Fruit fly (Drosophila melanogaster) whole organism, prepupa: ENCODE results near the gene h-cup.

ENCODE experiments used
- CG1621 ChIP-seq: fragments of 200-800 bp; sonication (Bioruptor generic); optimal IDR thresholded peaks from 3 replicates; lab custom pipeline; 2018; ENCODE audit warnings: missing biosample characterization, mild to moderate bottlenecking, missing genetic modification characterization
- CG3032 ChIP-seq: fragments of 200-800 bp; optimal IDR thresholded peaks from 2 replicates; lab custom pipeline; 2019; ENCODE audit warnings: missing biosample characterization, mild to moderate bottlenecking, missing genetic modification characterization, moderate library complexity
- CG31627 ChIP-seq: fragments of 200-800 bp; sonication (Bioruptor generic); optimal IDR thresholded peaks from 3 replicates; lab custom pipeline; 2016; ENCODE audit warnings: missing biosample characterization, missing genetic modification characterization
- CG6163 ChIP-seq: fragments of 200-800 bp; sonication (Bioruptor generic); IDR thresholded peaks from 3 replicates; pipeline ENCODE4 v1.3.6; 2022; ENCODE audit warnings: missing biosample characterization, missing genetic modification characterization
- CG6854 ChIP-seq: fragments of 200-800 bp; sonication (Bioruptor generic); optimal IDR thresholded peaks from 2 replicates; lab custom pipeline; 2017; ENCODE audit warnings: missing biosample characterization, mild to moderate bottlenecking, missing genetic modification characterization
- Sox14 ChIP-seq: fragments of 200-800 bp; sonication (Bioruptor generic); optimal IDR thresholded peaks from 3 replicates; lab custom pipeline; 2016; ENCODE audit warnings: missing biosample characterization, missing genetic modification characterization
- Sox15 ChIP-seq: fragments of 200-800 bp; sonication (Bioruptor generic); optimal IDR thresholded peaks from 3 replicates; lab custom pipeline; 2016; ENCODE audit warnings: missing biosample characterization, missing genetic modification characterization
- esn ChIP-seq: fragments of 200-800 bp; sonication (Bioruptor generic); optimal IDR thresholded peaks from 2 replicates; lab custom pipeline; 2016; ENCODE audit warnings: missing biosample characterization, mild to moderate bottlenecking, missing genetic modification characterization, moderate library complexity

Gene h-cup

dm6 chr3R:15332994-15333393 lies 49.8 kb downstream of the h-cup start, which contains the start of the genes Fkbp39 and Cyfip:
Fkbp39 (minus strand) TSS chr3R:15333133.
Cyfip (plus strand) TSS chr3R:15333266.
- TF ChIP-seq CG31627 (GFP tag; lab: Kevin White, UChicago) (peak; percentile 13), Sox15 (GFP tag; lab: Kevin White, UChicago) (no peak), CG6163 (GFP tag; lab: Robert Waterston, UW) (0 out of 3 replicates have a peak, but pooled peaks have one; percentile 18), esn (GFP tag; lab: Kevin White, UChicago) (peak; percentile 11), CG1621 (peak; percentile 95), CG3032 (tag; lab: Kevin White, UChicago) (peak; percentile 27), CG6854 (GFP tag; lab: Kevin White, UChicago) (peak; percentile 21), Sox14 (no peak)
